Fruit fly (Drosophila melanogaster): ENCODE measurements around the gene wrm1.

DNA sequence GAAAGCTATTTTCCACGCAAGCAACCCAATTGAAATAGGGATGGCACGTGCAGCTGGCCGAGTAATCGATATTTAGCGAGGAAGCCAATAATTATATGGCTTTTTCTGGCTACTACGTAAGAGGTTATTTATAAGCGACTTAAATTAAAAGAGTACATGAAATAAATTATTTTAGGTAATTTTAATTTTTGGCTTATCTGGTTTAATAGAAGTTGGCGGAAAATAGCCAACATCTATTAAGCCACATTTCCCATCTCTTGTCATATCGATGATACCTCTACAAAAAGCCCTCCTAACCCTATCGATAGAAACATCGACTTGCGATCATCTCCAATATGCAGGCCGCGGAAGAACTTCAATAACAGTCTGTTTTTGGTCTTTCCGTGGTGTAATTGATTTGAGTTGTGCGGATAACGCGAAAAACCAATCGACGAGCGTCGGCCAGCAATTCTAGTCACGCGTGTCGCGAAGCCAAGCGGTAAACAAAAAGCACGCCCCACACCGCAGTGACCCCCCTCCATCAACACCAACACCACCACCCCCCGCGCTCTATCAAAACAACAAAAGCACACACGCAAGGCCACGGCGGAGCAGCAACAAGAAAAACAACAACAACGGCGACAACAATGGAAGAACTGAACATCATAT, 13.1 kb upstream of the wrm1 start, which contains the start of the genes Srp19 and qm:
- TF ChIP-seq CG14655 (GFP tag; optimal IDR thresholded peaks at IDR 0.05) (no peak), CG9948 (tag; optimal IDR thresholded peaks at IDR 0.05) (no peak), CG17806 (tag; optimal IDR thresholded peaks at IDR 0.05) (no peak), Snoo (tag; optimal IDR thresholded peaks at IDR 0.05) (no peak)
